Fruit fly (Drosophila melanogaster): ENCODE data around the gene CG7953.
A peak's percentile ranks its signal among the peaks of the same experiment; 100 is the strongest.

Gene CG7953

DNA sequence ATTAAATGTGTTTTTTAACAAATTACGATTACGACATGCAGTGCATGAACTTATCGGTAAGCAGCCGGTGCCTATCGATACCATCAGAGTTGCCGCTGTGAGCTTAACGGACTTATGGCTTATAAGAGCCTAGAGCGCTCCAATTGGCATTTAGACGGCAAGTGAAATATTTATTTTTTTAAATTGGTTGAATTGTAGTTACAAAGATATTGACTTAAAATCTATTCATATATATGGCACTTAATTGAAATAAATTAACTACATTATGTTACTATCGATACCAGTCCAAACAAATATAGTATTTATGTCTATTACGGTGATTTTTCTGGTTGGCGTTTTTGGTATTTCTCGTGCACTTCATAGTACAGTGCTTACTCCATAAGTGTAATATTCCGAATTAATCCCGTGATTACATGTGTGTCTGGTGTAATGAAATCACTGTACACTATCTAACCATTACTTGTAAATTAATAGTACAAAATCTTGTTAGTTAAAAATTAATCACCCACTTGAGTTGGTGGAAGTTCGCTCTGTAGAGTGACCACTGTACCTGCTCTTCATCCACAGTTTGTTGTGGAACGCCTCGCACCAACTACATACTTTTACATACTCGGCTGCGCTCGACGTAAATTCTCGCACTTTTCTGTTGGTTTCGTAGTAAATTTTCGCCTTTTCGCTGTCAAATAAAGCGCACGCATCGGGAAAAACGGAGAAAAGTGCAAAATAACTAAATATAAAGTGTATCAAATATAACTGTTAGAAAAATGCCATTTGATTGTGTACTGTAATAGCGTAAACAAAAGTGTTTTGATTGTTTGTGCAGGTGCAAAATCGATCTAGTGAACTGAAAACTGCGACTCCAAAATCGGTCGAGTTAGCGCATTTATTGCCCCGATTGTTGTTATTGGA lies 12.5 kb upstream of the CG7953 start, which contains the start of the genes mRpS23 and CenG1A (continued):
- TF ChIP-seq acj6 (GFP tag; optimal IDR thresholded peaks at IDR 0.05) (peak; percentile 100), CG11902 (GFP tag; optimal IDR thresholded peaks at IDR 0.05) (peak; percentile 99), CG31627 (GFP tag; optimal IDR thresholded peaks at IDR 0.05) (peak; percentile 100), Eip93F (GFP tag; optimal IDR thresholded peaks at IDR 0.05) (peak; percentile 100), Eip75B (GFP tag; optimal IDR thresholded peaks at IDR 0.05) (peak; percentile 100), CG3919 (GFP tag; optimal IDR thresholded peaks at IDR 0.05) (peak; percentile 100), CG9139 (GFP tag; optimal IDR thresholded peaks at IDR 0.05) (peak; percentile 99), salr (GFP tag; optimal IDR thresholded peaks at IDR 0.05) (peak; percentile 100), CG10631 (GFP tag; optimal IDR thresholded peaks at IDR 0.05) (peak; percentile 100), Lpt (GFP tag; optimal IDR thresholded peaks at IDR 0.05) (peak; percentile 100), Eip78C (GFP tag) (peak; percentile 100)

DNA sequence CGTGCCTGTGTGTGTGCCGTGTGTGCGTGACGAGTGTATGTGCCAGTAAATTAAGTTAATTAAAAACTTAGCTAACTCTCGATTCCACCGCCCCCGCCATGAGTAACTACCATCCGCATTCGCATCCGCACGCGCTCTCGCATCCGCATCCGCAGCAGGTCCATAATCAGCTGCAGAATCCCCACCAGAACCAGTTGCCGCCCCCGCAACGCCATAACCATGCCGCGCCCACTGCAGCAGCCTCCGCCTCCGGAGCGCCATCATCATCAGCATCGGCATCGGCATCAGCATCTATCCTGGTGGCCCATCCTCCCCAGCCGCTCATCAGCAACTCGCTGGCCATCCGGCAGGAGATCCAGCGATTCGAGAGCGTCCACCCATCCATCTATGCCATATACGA lies 11.8 kb upstream of the CG7953 start:
- TF ChIP-seq achi (GFP tag; optimal IDR thresholded peaks at IDR 0.05) (no peak), eg (GFP tag; IDR thresholded peaks at IDR 0.05) (0 out of 3 replicates have a peak, but pooled peaks have one; percentile 19)

DNA sequence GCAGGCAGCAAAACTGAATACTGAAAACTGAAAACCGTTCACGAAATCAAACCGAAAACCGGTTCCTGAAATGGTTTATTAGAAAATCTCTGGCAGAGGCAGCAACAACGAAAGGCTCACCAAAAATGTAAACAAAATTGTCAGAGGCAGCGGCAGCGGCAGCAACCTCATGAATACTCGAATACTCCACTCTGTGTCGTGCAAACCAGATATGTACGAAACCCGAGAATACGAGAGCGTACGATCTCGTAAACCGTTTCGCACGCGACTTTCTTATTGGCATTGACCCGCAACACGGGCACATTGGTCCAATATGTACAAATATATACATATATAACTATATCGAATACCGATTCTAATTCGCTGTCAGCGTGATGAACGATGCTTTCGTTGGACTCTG lies 10.1 kb upstream of the CG7953 start:
- TF ChIP-seq dac (GFP tag; optimal IDR thresholded peaks at IDR 0.05) (no peak), vri (GFP tag; optimal IDR thresholded peaks at IDR 0.05) (peak; percentile 16), ss (GFP tag; optimal IDR thresholded peaks at IDR 0.05) (peak in 1 of 2 experiments; percentile 60), Lpt (GFP tag; optimal IDR thresholded peaks at IDR 0.05) (peak; percentile 20), Eip78C (GFP tag) (peak; percentile 79), svp (GFP tag) (peak; percentile 92), Blimp-1 (GFP tag; optimal IDR thresholded peaks at IDR 0.05) (peak; percentile 29), topi (GFP tag; optimal IDR thresholded peaks at IDR 0.05) (peak; percentile 4), salr (GFP tag; optimal IDR thresholded peaks at IDR 0.05) (no peak), CG6163 (GFP tag; IDR thresholded peaks at IDR 0.05) (0 out of 3 replicates have a peak, but pooled peaks have one; percentile 35)

- TF ChIP-seq eg (GFP tag; IDR thresholded peaks at IDR 0.05) (no peak), vri (GFP tag; optimal IDR thresholded peaks at IDR 0.05) (peak; percentile 3), CG31627 (GFP tag; optimal IDR thresholded peaks at IDR 0.05) (peak; percentile 17), svp (GFP tag) (no peak), OdsH (GFP tag; optimal IDR thresholded peaks at IDR 0.05) (no peak), Eip93F (GFP tag; optimal IDR thresholded peaks at IDR 0.05) (peak; percentile 7), fkh (GFP tag; optimal IDR thresholded peaks at IDR 0.05) (peak; percentile 42), Hr39 (GFP tag; optimal IDR thresholded peaks at IDR 0.05) (peak; percentile 3), topi (GFP tag; optimal IDR thresholded peaks at IDR 0.05) (no peak), Met (GFP tag; optimal IDR thresholded peaks at IDR 0.05) (peak; percentile 30), CG11294 (GFP tag; IDR thresholded peaks at IDR 0.05) (no peak), CG7368 (GFP tag; optimal IDR thresholded peaks at IDR 0.05) (no peak), CG15336 (GFP tag; IDR thresholded peaks at IDR 0.05) (0 out of 2 replicates have a peak, but pooled peaks have one; percentile 18), CG11902 (GFP tag; optimal IDR thresholded peaks at IDR 0.05) (no peak), CG34406 (GFP tag; optimal IDR thresholded peaks at IDR 0.05) (no peak), lz (GFP tag; optimal IDR thresholded peaks at IDR 0.05) (peak; percentile 20), Eip78C (GFP tag) (peak; percentile 68)
Measured at dm6 chr2L:13838647-13839390, 8.9 kb upstream of the CG7953 start.

- TF ChIP-seq cyc (GFP tag; optimal IDR thresholded peaks at IDR 0.05) (peak; percentile 91), CG6808 (GFP tag; optimal IDR thresholded peaks at IDR 0.05) (peak; percentile 79), CG6792 (GFP tag; optimal IDR thresholded peaks at IDR 0.05) (peak; percentile 89), Eip78C (GFP tag) (peak; percentile 98), fkh (GFP tag; optimal IDR thresholded peaks at IDR 0.05) (no peak), Lpt (GFP tag; optimal IDR thresholded peaks at IDR 0.05) (peak; percentile 93), ss (GFP tag; optimal IDR thresholded peaks at IDR 0.05) (peak in 1 of 2 experiments; percentile 79), Sox14 (GFP tag; optimal IDR thresholded peaks at IDR 0.05) (peak; percentile 93), Met (GFP tag; optimal IDR thresholded peaks at IDR 0.05) (peak; percentile 96), CG32006 (GFP tag; optimal IDR thresholded peaks at IDR 0.05) (peak; percentile 95), CG4318 (GFP tag; optimal IDR thresholded peaks at IDR 0.05) (peak; percentile 90), CG15336 (GFP tag; IDR thresholded peaks at IDR 0.05) (peak; percentile 94), Hr39 (GFP tag; optimal IDR thresholded peaks at IDR 0.05) (peak; percentile 94), vri (GFP tag; optimal IDR thresholded peaks at IDR 0.05) (peak; percentile 77), pdm3 (GFP tag; optimal IDR thresholded peaks at IDR 0.05) (peak; percentile 91), Smox (GFP tag; optimal IDR thresholded peaks at IDR 0.05) (peak; percentile 93), topi (GFP tag; optimal IDR thresholded peaks at IDR 0.05) (peak; percentile 95), Hr38 (GFP tag; optimal IDR thresholded peaks at IDR 0.05) (no peak), salr (GFP tag; optimal IDR thresholded peaks at IDR 0.05) (peak; percentile 15 to 92), Hr4 (GFP tag; optimal IDR thresholded peaks at IDR 0.05) (peak; percentile 95)
Measured at dm6 chr2L:13839744-13840151, 8.0 kb upstream of the CG7953 start.

Data from whole organism, prepupa.